Worm (Caenorhabditis elegans) whole organism, young adult: ENCODE measurements around the gene sec-22.
A peak's percentile ranks its signal among the peaks of the same experiment; 100 is the strongest.

Experiments
- B0035.1 ChIP-seq: sonication (generic microtip); optimal IDR thresholded peaks from 2 replicates; lab custom pipeline; 2016; ENCODE audit warnings: missing genetic modification characterization, mild to moderate bottlenecking, missing compliant biosample characterization, missing genotype, missing genetic modification reagents
- B0261.1 ChIP-seq: sonication (generic microtip); optimal IDR thresholded peaks from 2 replicates; lab custom pipeline; 2016; ENCODE audit warnings: mild to moderate bottlenecking, missing genetic modification characterization, moderate library complexity, missing compliant biosample characterization
- C17E4.6 ChIP-seq: fragments of 200-800 bp; sonication (Bioruptor generic); IDR thresholded peaks from 2 replicates; pipeline ENCODE4 v1.3.6; 2022; ENCODE audit warnings: missing genetic modification reagents, missing genetic modification characterization, missing compliant biosample characterization
- D2030.7 ChIP-seq: fragments of 200-800 bp; sonication (Bioruptor generic); IDR thresholded peaks from 2 replicates; pipeline ENCODE4 v1.3.6; 2022; ENCODE audit warnings: missing genetic modification reagents, missing genetic modification characterization, missing compliant biosample characterization
- F23B12.7 ChIP-seq: sonication (generic microtip); optimal IDR thresholded peaks from 2 replicates; lab custom pipeline; 2017; ENCODE audit warnings: missing genetic modification characterization, mild to moderate bottlenecking, missing compliant biosample characterization, antibody characterized with exemption, moderate library complexity; ENCODE audit not compliant: insufficient read depth
- F33H1.4 ChIP-seq: fragments of 200-800 bp; sonication (Bioruptor generic); IDR thresholded peaks from 2 replicates; pipeline ENCODE4 v1.3.6; 2022; ENCODE audit warnings: missing genetic modification reagents, missing genetic modification characterization, missing compliant biosample characterization
- F49E8.2 ChIP-seq: sonication (generic microtip); optimal IDR thresholded peaks from 3 replicates; lab custom pipeline; 2017; ENCODE audit warnings: missing genetic modification characterization, mild to moderate bottlenecking, missing compliant biosample characterization, antibody characterized with exemption, moderate library complexity; ENCODE audit not compliant: insufficient read depth
- F52B5.7 ChIP-seq: sonication (generic microtip); optimal IDR thresholded peaks from 2 replicates; lab custom pipeline; 2016; ENCODE audit warnings: mild to moderate bottlenecking, missing genetic modification characterization, missing compliant biosample characterization
- K11D2.4 ChIP-seq: fragments of 200-800 bp; sonication (Bioruptor generic); IDR thresholded peaks from 2 replicates; pipeline ENCODE4 v1.3.6; 2022; ENCODE audit warnings: missing genetic modification reagents, missing genetic modification characterization, missing compliant biosample characterization
- K12H6.12 ChIP-seq: fragments of 200-800 bp; sonication (Bioruptor generic); optimal IDR thresholded peaks from 2 replicates; lab custom pipeline; 2018; ENCODE audit warnings: mild to moderate bottlenecking, missing genetic modification characterization, missing compliant biosample characterization
- T07F8.4 ChIP-seq: sonication (generic microtip); optimal IDR thresholded peaks from 2 replicates; lab custom pipeline; 2016; ENCODE audit warnings: mild to moderate bottlenecking, missing genetic modification characterization, moderate library complexity, missing compliant biosample characterization
- T26A5.8 ChIP-seq: sonication (generic microtip); optimal IDR thresholded peaks from 2 replicates; lab custom pipeline; 2016; ENCODE audit warnings: missing genetic modification characterization, missing compliant biosample characterization
- Y53F4B.3 ChIP-seq: fragments of 200-800 bp; sonication (Bioruptor generic); IDR thresholded peaks from 2 replicates; pipeline ENCODE4 v1.3.6; 2022; ENCODE audit warnings: missing genetic modification reagents, missing genetic modification characterization, missing compliant biosample characterization
- Y53G8AR.9 ChIP-seq: fragments of 200-800 bp; sonication (Bioruptor generic); conservative IDR thresholded peaks from 2 replicates; pipeline ENCODE4 v1.3.6; 2022; ENCODE audit warnings: missing genetic modification reagents, missing genetic modification characterization, missing compliant biosample characterization
- ZK185.1 ChIP-seq: sonication (generic microtip); optimal IDR thresholded peaks from 2 replicates; lab custom pipeline; 2016; ENCODE audit warnings: mild to moderate bottlenecking, missing genetic modification characterization, missing compliant biosample characterization; ENCODE audit not compliant: poor library complexity, severe bottlenecking
- athp-1 ChIP-seq: sonication (generic microtip); optimal IDR thresholded peaks from 2 replicates; lab custom pipeline; 2017; ENCODE audit warnings: mild to moderate bottlenecking, missing genetic modification characterization, missing compliant biosample characterization
- attf-3 ChIP-seq: fragments of 200-800 bp; sonication (Bioruptor generic); conservative IDR thresholded peaks from 2 replicates; pipeline ENCODE4 v1.3.6; 2022; ENCODE audit warnings: missing genetic modification reagents, missing genetic modification characterization, missing compliant biosample characterization
- attf-5 ChIP-seq: fragments of 200-800 bp; sonication (Bioruptor generic); optimal IDR thresholded peaks from 2 replicates; lab custom pipeline; 2018; ENCODE audit warnings: mild to moderate bottlenecking, missing genetic modification characterization, missing compliant biosample characterization
- bed-2 ChIP-seq: fragments of 200-800 bp; sonication (Bioruptor generic); IDR thresholded peaks from 2 replicates; pipeline ENCODE4 v1.3.6; 2022; ENCODE audit warnings: missing genetic modification reagents, missing genetic modification characterization, missing compliant biosample characterization
- cebp-2 ChIP-seq: fragments of 200-800 bp; sonication (Bioruptor generic); IDR thresholded peaks from 2 replicates; pipeline ENCODE4 v1.3.6; 2022; ENCODE audit warnings: missing genetic modification characterization, missing compliant biosample characterization
- ceh-100 ChIP-seq: fragments of 200-800 bp; sonication (Bioruptor generic); IDR thresholded peaks from 2 replicates; pipeline ENCODE4 v1.3.6; 2022; ENCODE audit warnings: missing genetic modification reagents, missing genetic modification characterization, missing compliant biosample characterization
- ceh-79 ChIP-seq: sonication (generic microtip); optimal IDR thresholded peaks from 2 replicates; lab custom pipeline; 2017; ENCODE audit warnings: mild to moderate bottlenecking, missing genetic modification characterization, missing compliant biosample characterization
- chd-7 ChIP-seq: sonication (generic microtip); optimal IDR thresholded peaks from 2 replicates; lab custom pipeline; 2016; ENCODE audit warnings: mild to moderate bottlenecking, missing genetic modification characterization, moderate library complexity, missing compliant biosample characterization
- dpl-1 ChIP-seq: fragments of 150-350 bp; optimal IDR thresholded peaks from 2 replicates; lab custom pipeline; 2014; ENCODE audit warnings: missing biosample characterization, missing genetic modification reagents, missing genetic modification characterization
- ekl-4 ChIP-seq: fragments of 200-800 bp; sonication (Bioruptor generic); IDR thresholded peaks from 2 replicates; pipeline ENCODE4 v1.3.6; 2022; ENCODE audit warnings: missing genetic modification reagents, missing genetic modification characterization, missing compliant biosample characterization
- fkh-3 ChIP-seq: sonication (generic microtip); optimal IDR thresholded peaks from 2 replicates; lab custom pipeline; 2016; ENCODE audit warnings: mild to moderate bottlenecking, missing genetic modification characterization, missing compliant biosample characterization
- hlh-12 ChIP-seq: sonication (generic microtip); optimal IDR thresholded peaks from 2 replicates; lab custom pipeline; 2016; ENCODE audit warnings: missing genetic modification characterization, missing compliant biosample characterization
- hmg-20 ChIP-seq: fragments of 200-800 bp; sonication (Bioruptor generic); IDR thresholded peaks from 2 replicates; pipeline ENCODE4 v1.3.6; 2022; ENCODE audit warnings: missing genetic modification reagents, missing genetic modification characterization, missing compliant biosample characterization
- hrde-1 ChIP-seq: sonication (generic microtip); optimal IDR thresholded peaks from 2 replicates; lab custom pipeline; 2016; ENCODE audit warnings: missing genetic modification characterization, mild to moderate bottlenecking, missing compliant biosample characterization, moderate library complexity, missing genotype, missing genetic modification reagents, borderline replicate concordance
- hsf-1 ChIP-seq: fragments of 200-800 bp; sonication (Bioruptor generic); IDR thresholded peaks from 2 replicates; pipeline ENCODE4 v1.3.6; 2022; ENCODE audit warnings: missing genetic modification reagents, missing genetic modification characterization, missing compliant biosample characterization
- lin-40 ChIP-seq: sonication (generic microtip); optimal IDR thresholded peaks from 2 replicates; lab custom pipeline; 2016; ENCODE audit warnings: missing genetic modification characterization, mild to moderate bottlenecking, missing compliant biosample characterization, missing genotype, missing genetic modification reagents
- lin-54 ChIP-seq: fragments of 200-800 bp; sonication (Bioruptor generic); optimal IDR thresholded peaks from 2 replicates; lab custom pipeline; 2018; ENCODE audit warnings: mild to moderate bottlenecking, missing genetic modification characterization, missing compliant biosample characterization
- lir-1 ChIP-seq: fragments of 200-800 bp; sonication (Bioruptor generic); conservative IDR thresholded peaks from 2 replicates; pipeline ENCODE4 v1.3.6; 2022; ENCODE audit warnings: missing genetic modification reagents, missing genetic modification characterization, missing compliant biosample characterization
- lsy-27 ChIP-seq: sonication (generic microtip); optimal IDR thresholded peaks from 2 replicates; lab custom pipeline; 2017; ENCODE audit warnings: missing genetic modification characterization, mild to moderate bottlenecking, missing compliant biosample characterization, antibody characterized with exemption, missing genotype, borderline replicate concordance; ENCODE audit not compliant: insufficient read depth
- madf-10 ChIP-seq: sonication (generic microtip); optimal IDR thresholded peaks from 2 replicates; lab custom pipeline; 2016; ENCODE audit warnings: mild to moderate bottlenecking, missing genetic modification characterization, missing compliant biosample characterization
- madf-6 ChIP-seq: fragments of 200-800 bp; sonication (Bioruptor generic); IDR thresholded peaks from 2 replicates; pipeline ENCODE4 v1.3.6; 2022; ENCODE audit warnings: missing genetic modification reagents, missing genetic modification characterization, missing compliant biosample characterization
- madf-8 ChIP-seq: fragments of 200-800 bp; sonication (Bioruptor generic); conservative IDR thresholded peaks from 2 replicates; pipeline ENCODE4 v1.3.6; 2022; ENCODE audit warnings: missing genetic modification reagents, missing genetic modification characterization, missing compliant biosample characterization
- nhr-80 ChIP-seq: sonication (generic microtip); optimal IDR thresholded peaks from 2 replicates; lab custom pipeline; 2016; ENCODE audit warnings: missing genetic modification characterization, missing compliant biosample characterization
- repo-1 ChIP-seq: sonication (generic microtip); optimal IDR thresholded peaks from 2 replicates; lab custom pipeline; 2017; ENCODE audit warnings: mild to moderate bottlenecking, missing genetic modification characterization, missing compliant biosample characterization
- snpc-1.1 ChIP-seq: sonication (generic microtip); optimal IDR thresholded peaks from 2 replicates; lab custom pipeline; 2017; ENCODE audit warnings: missing genetic modification characterization, mild to moderate bottlenecking, missing compliant biosample characterization, antibody characterized with exemption, moderate library complexity, missing genotype, missing genetic modification reagents; ENCODE audit not compliant: insufficient read depth
- snpc-1.3 ChIP-seq: sonication (generic microtip); optimal IDR thresholded peaks from 2 replicates; lab custom pipeline; 2017; ENCODE audit warnings: missing genetic modification characterization, mild to moderate bottlenecking, missing compliant biosample characterization, antibody characterized with exemption, moderate library complexity, missing genotype, missing genetic modification reagents; ENCODE audit not compliant: insufficient read depth
- snpc-3.4 ChIP-seq: sonication (generic microtip); optimal IDR thresholded peaks from 2 replicates; lab custom pipeline; 2017; ENCODE audit warnings: missing genetic modification characterization, mild to moderate bottlenecking, missing compliant biosample characterization, antibody characterized with exemption, moderate library complexity, missing genotype, missing genetic modification reagents
- snpc-4 ChIP-seq, 5 experiments: fragments of 150-350 bp in 1 of 5; sonication (generic microtip) in 4 of 5; optimal IDR thresholded peaks; 2 replicates each; lab custom pipeline; 2014 to 2018; ENCODE audit warnings: missing genetic modification characterization in 5 of 5, missing biosample characterization in 3 of 5, antibody characterized with exemption in 2 of 5, mild to moderate bottlenecking in 2 of 5, missing compliant biosample characterization in 2 of 5, missing genotype in 2 of 5, moderate library complexity in 2 of 5, missing genetic modification reagents in 1 of 5
- tlf-1 ChIP-seq: fragments of 200-800 bp; sonication (Bioruptor generic); optimal IDR thresholded peaks from 2 replicates; lab custom pipeline; 2018; ENCODE audit warnings: mild to moderate bottlenecking, missing genetic modification characterization, missing compliant biosample characterization
- xnd-1 ChIP-seq: sonication (generic microtip); optimal IDR thresholded peaks from 2 replicates; lab custom pipeline; 2016; ENCODE audit warnings: missing genotype, missing genetic modification reagents, missing genetic modification characterization, missing compliant biosample characterization
- ztf-28 ChIP-seq: fragments of 200-800 bp; sonication (Bioruptor generic); IDR thresholded peaks from 2 replicates; pipeline ENCODE4 v1.3.6; 2022; ENCODE audit warnings: missing genetic modification reagents, missing genetic modification characterization, missing compliant biosample characterization
- ztf-6 ChIP-seq: fragments of 200-800 bp; sonication (Bioruptor generic); IDR thresholded peaks from 2 replicates; pipeline ENCODE4 v1.3.6; 2022; ENCODE audit warnings: missing genetic modification reagents, missing genetic modification characterization, missing compliant biosample characterization

The sec-22 gene

DNA sequence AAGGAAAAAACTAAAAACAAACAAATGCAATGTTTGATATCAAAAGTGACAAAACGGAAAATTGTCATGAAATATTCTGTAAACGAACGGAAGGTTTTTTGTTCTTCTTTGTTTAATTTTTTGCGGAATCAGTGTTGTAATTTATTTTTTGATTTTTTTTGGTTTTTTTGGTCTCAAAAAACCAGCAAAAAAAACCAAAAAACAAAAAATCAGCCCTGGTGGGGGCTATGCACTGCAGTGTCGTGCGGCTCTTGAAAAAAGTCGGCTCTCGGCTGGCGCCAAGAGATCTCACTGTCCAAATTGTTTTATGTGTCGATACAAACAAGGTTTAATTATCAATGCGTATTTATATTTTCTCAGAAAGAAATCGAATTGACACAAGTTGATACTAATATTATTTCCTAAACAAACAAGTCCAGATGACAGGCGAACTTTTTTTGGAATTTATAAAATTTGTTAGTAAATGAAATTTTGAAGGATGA is 22.9 kb upstream of the sec-22 start (continued):
- no peak for TF ChIP-seq dpl-1 (GFP tag; lab: Kevin White, UChicago)
- TF ChIP-seq tlf-1 (GFP tag; lab: Kevin White, UChicago): peak; percentile 58
- TF ChIP-seq hsf-1 (GFP tag; lab: Robert Waterston, UW): no peak
- no peak for TF ChIP-seq snpc-4 (GFP tag; optimal IDR thresholded peaks at IDR 0.05; lab: Kevin White, UChicago)
- TF ChIP-seq snpc-4 (tag; optimal IDR thresholded peaks at IDR 0.05; lab: Kevin White, UChicago): no peak
- TF ChIP-seq fkh-3 (tag; lab: Kevin White, UChicago): no peak
- TF ChIP-seq snpc-3.4: no peak
- TF ChIP-seq bed-2: no peak
- no peak for TF ChIP-seq hlh-12 (tag; lab: Kevin White, UChicago)
- no peak for TF ChIP-seq lir-1
- TF ChIP-seq snpc-1.3 (tag; lab: Kevin White, UChicago): no peak
- no peak for TF ChIP-seq ceh-79 (tag; lab: Kevin White, UChicago)
- TF ChIP-seq B0261.1 (tag; lab: Kevin White, UChicago): no peak
- no peak for TF ChIP-seq ceh-100 (GFP tag; lab: Robert Waterston, UW)
- TF ChIP-seq F23B12.7 (tag; lab: Kevin White, UChicago): no peak
- peak; percentile 7 for TF ChIP-seq ZK185.1 (tag; lab: Kevin White, UChicago)
- TF ChIP-seq attf-5 (GFP tag; lab: Kevin White, UChicago): no peak
- TF ChIP-seq hrde-1: no peak
- peak; percentile 45 for TF ChIP-seq repo-1 (tag; lab: Kevin White, UChicago)
- no peak for TF ChIP-seq snpc-1.1 (tag; lab: Kevin White, UChicago)
- TF ChIP-seq Y53G8AR.9 (GFP tag; lab: Robert Waterston, UW): peak; percentile 89
- TF ChIP-seq D2030.7 (GFP tag; lab: Robert Waterston, UW): no peak
- no peak for TF ChIP-seq F52B5.7 (tag; lab: Kevin White, UChicago)
- TF ChIP-seq T26A5.8 (tag; lab: Kevin White, UChicago): no peak
- no peak for TF ChIP-seq madf-6 (GFP tag; lab: Robert Waterston, UW)
- no peak for TF ChIP-seq lsy-27 (tag; lab: Kevin White, UChicago)
- no peak for TF ChIP-seq attf-3 (GFP tag; lab: Robert Waterston, UW)
- TF ChIP-seq lin-54: no peak
- TF ChIP-seq xnd-1 (tag; lab: Kevin White, UChicago): no peak
- TF ChIP-seq K11D2.4 (GFP tag; lab: Robert Waterston, UW): peak; percentile 70
- no peak for TF ChIP-seq madf-8 (GFP tag; lab: Robert Waterston, UW)
- peak; percentile 17 for TF ChIP-seq lin-40 (tag; lab: Kevin White, UChicago)
- no peak for TF ChIP-seq B0035.1 (tag; lab: Kevin White, UChicago)
- no peak for TF ChIP-seq F49E8.2 (tag; lab: Kevin White, UChicago)
- TF ChIP-seq ztf-28: no peak
- 0 out of 2 replicates have a peak, but pooled peaks have one; percentile 51 for TF ChIP-seq ekl-4
- TF ChIP-seq hmg-20 (GFP tag; lab: Robert Waterston, UW): no peak; the same call in 1 of the 2 replicates
- peak; percentile 25 for TF ChIP-seq athp-1 (tag; lab: Kevin White, UChicago)
- no peak for TF ChIP-seq Y53F4B.3 (GFP tag; lab: Robert Waterston, UW)
- TF ChIP-seq K12H6.12 (tag; lab: Kevin White, UChicago): peak; percentile 16
- no peak for TF ChIP-seq T07F8.4 (tag; lab: Kevin White, UChicago)
- TF ChIP-seq F33H1.4 (GFP tag; lab: Robert Waterston, UW): no peak
- TF ChIP-seq nhr-80 (tag; lab: Kevin White, UChicago): no peak
- TF ChIP-seq C17E4.6: no peak
- peak; percentile 7 for TF ChIP-seq chd-7
- TF ChIP-seq madf-10 (tag; lab: Kevin White, UChicago): no peak
- TF ChIP-seq ztf-6 (GFP tag; lab: Robert Waterston, UW): no peak
- 0 out of 2 replicates have a peak, but pooled peaks have one; percentile 31 for TF ChIP-seq cebp-2 (GFP tag; lab: Robert Waterston, UW)
